Fruit fly (Drosophila melanogaster) whole organism, embryonic: ENCODE results near the gene CG7530.
A peak's percentile ranks its signal among the peaks of the same experiment; 100 is the strongest.

Experiments
- Awh ChIP-seq: fragments of 200-800 bp; sonication (Bioruptor generic); IDR thresholded peaks from 2 replicates; pipeline ENCODE4, ENCODE4 v1.3.6; 2022; ENCODE audit warnings: missing biosample characterization, missing genetic modification characterization
- CG10959 ChIP-seq: fragments of 200-800 bp; sonication (Bioruptor generic); IDR thresholded peaks from 2 replicates; pipeline ENCODE4 v1.3.6; 2022; ENCODE audit warnings: missing biosample characterization, missing genetic modification characterization
- CG12155 ChIP-seq: fragments of 200-800 bp; sonication (Bioruptor generic); optimal IDR thresholded peaks from 3 replicates; lab custom pipeline; 2016; ENCODE audit warnings: missing biosample characterization, missing genetic modification characterization
- CG12236 ChIP-seq: fragments of 200-800 bp; sonication (Bioruptor generic); optimal IDR thresholded peaks from 2 replicates; lab custom pipeline; 2016; ENCODE audit warnings: missing biosample characterization, missing genetic modification characterization
- CG13296 ChIP-seq: fragments of 200-800 bp; sonication (Bioruptor generic); optimal IDR thresholded peaks from 3 replicates; lab custom pipeline; 2018; ENCODE audit warnings: missing biosample characterization, mild to moderate bottlenecking, missing genetic modification characterization
- CG14014 ChIP-seq: fragments of 200-800 bp; sonication (Bioruptor generic); IDR thresholded peaks from 2 replicates; pipeline ENCODE4 v1.3.6; 2022; ENCODE audit warnings: missing biosample characterization, missing genetic modification characterization
- CG14667 ChIP-seq: fragments of 200-800 bp; sonication (Bioruptor generic); IDR thresholded peaks from 2 replicates; pipeline ENCODE4 v1.3.6; 2022; ENCODE audit warnings: missing biosample characterization, missing genetic modification characterization
- CG15073 ChIP-seq: fragments of 200-800 bp; sonication (Bioruptor generic); optimal IDR thresholded peaks from 2 replicates; lab custom pipeline; 2016; ENCODE audit warnings: missing biosample characterization, missing genetic modification characterization
- CG15269 ChIP-seq: fragments of 200-800 bp; sonication (Bioruptor generic); optimal IDR thresholded peaks from 2 replicates; lab custom pipeline; 2018; ENCODE audit warnings: missing biosample characterization, mild to moderate bottlenecking, missing genetic modification characterization, moderate library complexity
- CG17359 ChIP-seq: fragments of 200-800 bp; sonication (Bioruptor generic); optimal IDR thresholded peaks from 3 replicates; lab custom pipeline; 2018; ENCODE audit warnings: missing biosample characterization, mild to moderate bottlenecking, missing genetic modification characterization, moderate library complexity
- CG17802 ChIP-seq: fragments of 200-800 bp; sonication (Bioruptor generic); optimal IDR thresholded peaks from 2 replicates; lab custom pipeline; 2018; ENCODE audit warnings: missing biosample characterization, mild to moderate bottlenecking, missing genetic modification characterization, moderate library complexity
- CG2712 ChIP-seq: fragments of 200-800 bp; optimal IDR thresholded peaks from 3 replicates; lab custom pipeline; 2019; ENCODE audit warnings: missing biosample characterization, mild to moderate bottlenecking, missing genetic modification characterization, moderate library complexity
- CG6813 ChIP-seq: fragments of 200-800 bp; sonication (Bioruptor generic); optimal IDR thresholded peaks from 2 replicates; lab custom pipeline; 2017; ENCODE audit warnings: missing biosample characterization, missing genetic modification characterization, mild to moderate bottlenecking, moderate library complexity, missing genetic modification reagents
- CG7786 ChIP-seq: fragments of 200-800 bp; sonication (Bioruptor generic); optimal IDR thresholded peaks from 2 replicates; lab custom pipeline; 2016; ENCODE audit warnings: missing biosample characterization, missing genetic modification characterization
- CG7839 ChIP-seq: fragments of 200-800 bp; sonication (Bioruptor generic); optimal IDR thresholded peaks from 3 replicates; lab custom pipeline; 2018; ENCODE audit warnings: missing biosample characterization, mild to moderate bottlenecking, missing genetic modification characterization, moderate library complexity
- CoRest ChIP-seq: fragments of 200-800 bp; sonication (Bioruptor generic); optimal IDR thresholded peaks from 3 replicates; lab custom pipeline; 2018; ENCODE audit warnings: missing biosample characterization, mild to moderate bottlenecking, missing genetic modification characterization, moderate library complexity
- Dek ChIP-seq: fragments of 200-800 bp; sonication (Bioruptor generic); optimal IDR thresholded peaks from 3 replicates; lab custom pipeline; 2019; ENCODE audit warnings: missing biosample characterization, mild to moderate bottlenecking, missing genetic modification characterization, moderate library complexity
- E2f1 ChIP-seq: fragments of 200-800 bp; sonication (Bioruptor generic); IDR thresholded peaks from 2 replicates; pipeline ENCODE4 v1.3.6; 2022; ENCODE audit warnings: missing biosample characterization, missing genetic modification characterization
- Fer1 ChIP-seq: fragments of 200-800 bp; sonication (Bioruptor generic); optimal IDR thresholded peaks from 2 replicates; lab custom pipeline; 2017; ENCODE audit warnings: missing biosample characterization, mild to moderate bottlenecking, missing genetic modification characterization
- HLH3B ChIP-seq: fragments of 200-800 bp; sonication (Bioruptor generic); IDR thresholded peaks from 2 replicates; pipeline ENCODE4 v1.3.6; 2022; ENCODE audit warnings: missing biosample characterization, missing genetic modification characterization
- HLH54F ChIP-seq: fragments of 200-800 bp; sonication (Bioruptor generic); optimal IDR thresholded peaks from 3 replicates; lab custom pipeline; 2016; ENCODE audit warnings: missing biosample characterization, missing genetic modification characterization
- MBD-R2 ChIP-seq: fragments of 200-800 bp; sonication (Bioruptor generic); IDR thresholded peaks from 2 replicates; pipeline ENCODE4 v1.3.6; 2022; ENCODE audit warnings: missing biosample characterization, missing genetic modification characterization
- Meics ChIP-seq: fragments of 200-800 bp; sonication (Bioruptor generic); optimal IDR thresholded peaks from 2 replicates; lab custom pipeline; 2017; ENCODE audit warnings: missing biosample characterization, mild to moderate bottlenecking, missing genetic modification characterization
- Mrtf ChIP-seq: fragments of 200-800 bp; sonication (Bioruptor generic); IDR thresholded peaks from 3 replicates; pipeline ENCODE4 v1.3.6; 2022; ENCODE audit warnings: missing biosample characterization, missing genetic modification characterization
- Opbp ChIP-seq: fragments of 200-800 bp; sonication (Bioruptor generic); IDR thresholded peaks from 3 replicates; pipeline ENCODE4 v1.3.6; 2022; ENCODE audit warnings: missing biosample characterization, missing genetic modification characterization; ENCODE audit not compliant: partially characterized antibody
- Ravus ChIP-seq: fragments of 200-800 bp; sonication (Bioruptor generic); IDR thresholded peaks from 2 replicates; pipeline ENCODE4 v1.3.6; 2022; ENCODE audit warnings: missing biosample characterization, missing genetic modification characterization
- Sin3A ChIP-seq: fragments of >200 bp; optimal IDR thresholded peaks from 2 replicates; lab custom pipeline; 2018
- Sox102F ChIP-seq: fragments of 200-800 bp; sonication (Bioruptor generic); optimal IDR thresholded peaks from 2 replicates; lab custom pipeline; 2018; ENCODE audit warnings: missing biosample characterization, mild to moderate bottlenecking, missing genetic modification characterization, moderate library complexity
- Sry-δ ChIP-seq: fragments of 200-800 bp; sonication (Bioruptor generic); optimal IDR thresholded peaks from 2 replicates; lab custom pipeline; 2016; ENCODE audit warnings: missing biosample characterization, missing genetic modification characterization
- Ssrp ChIP-seq: fragments of 200-800 bp; sonication (Bioruptor generic); optimal IDR thresholded peaks from 2 replicates; lab custom pipeline; 2018; ENCODE audit warnings: missing biosample characterization, mild to moderate bottlenecking, missing genetic modification characterization, moderate library complexity
- TFAM ChIP-seq: fragments of 200-800 bp; sonication (Bioruptor generic); optimal IDR thresholded peaks from 2 replicates; lab custom pipeline; 2017; ENCODE audit warnings: missing biosample characterization, missing genetic modification characterization, inconsistent platforms
- az2 ChIP-seq: fragments of 200-800 bp; sonication (Bioruptor generic); optimal IDR thresholded peaks from 3 replicates; lab custom pipeline; 2016; ENCODE audit warnings: missing biosample characterization, missing genetic modification characterization
- bsh ChIP-seq, 2 experiments: fragments of 200-800 bp; sonication (Bioruptor generic); optimal IDR thresholded peaks; 2 replicates each; lab custom pipeline; 2017 to 2018; ENCODE audit warnings: mild to moderate bottlenecking in 2 of 2, missing biosample characterization in 2 of 2, missing genetic modification characterization in 2 of 2, moderate library complexity in 1 of 2
- dmrt99B ChIP-seq: fragments of 200-800 bp; sonication (Bioruptor generic); optimal IDR thresholded peaks from 2 replicates; lab custom pipeline; 2018; ENCODE audit warnings: missing biosample characterization, mild to moderate bottlenecking, missing genetic modification characterization, moderate library complexity
- fd3F ChIP-seq: fragments of 200-800 bp; sonication (Bioruptor generic); optimal IDR thresholded peaks from 2 replicates; lab custom pipeline; 2018; ENCODE audit warnings: missing biosample characterization, mild to moderate bottlenecking, missing genetic modification characterization, moderate library complexity
- ftz-f1 ChIP-seq: fragments of 200-800 bp; sonication (Bioruptor generic); optimal IDR thresholded peaks from 2 replicates; lab custom pipeline; 2016; ENCODE audit warnings: missing biosample characterization, missing genetic modification characterization
- gce ChIP-seq: fragments of 200-800 bp; sonication (Bioruptor generic); IDR thresholded peaks from 3 replicates; pipeline ENCODE4 v1.3.6; 2022; ENCODE audit warnings: missing biosample characterization, missing genetic modification characterization
- gt ChIP-seq: fragments of 200-800 bp; sonication (Bioruptor generic); IDR thresholded peaks from 2 replicates; pipeline ENCODE4 v1.3.6; 2022; ENCODE audit warnings: missing biosample characterization, missing genetic modification characterization
- psq ChIP-seq: fragments of 200-800 bp; sonication (Bioruptor generic); optimal IDR thresholded peaks from 2 replicates; lab custom pipeline; 2017; ENCODE audit warnings: missing biosample characterization, missing genetic modification characterization
- row ChIP-seq: fragments of 200-800 bp; sonication (Bioruptor generic); IDR thresholded peaks from 3 replicates; pipeline ENCODE4 v1.3.6; 2022; ENCODE audit warnings: missing biosample characterization, missing genetic modification characterization
- sens-2 ChIP-seq: fragments of 200-800 bp; sonication (Bioruptor generic); IDR thresholded peaks from 2 replicates; pipeline ENCODE4 v1.3.6; 2022; ENCODE audit warnings: missing biosample characterization, missing genetic modification characterization
- sisA ChIP-seq: fragments of 200-800 bp; sonication (Bioruptor generic); IDR thresholded peaks from 2 replicates; pipeline ENCODE4 v1.3.6; 2022; ENCODE audit warnings: missing biosample characterization, missing genetic modification characterization
- sob ChIP-seq: fragments of 200-800 bp; sonication (Bioruptor generic); IDR thresholded peaks from 2 replicates; pipeline ENCODE4 v1.3.6; 2022; ENCODE audit warnings: missing biosample characterization, missing genetic modification characterization
- sqz ChIP-seq: fragments of 200-800 bp; sonication (Bioruptor generic); optimal IDR thresholded peaks from 3 replicates; lab custom pipeline; 2018; ENCODE audit warnings: missing biosample characterization, mild to moderate bottlenecking, missing genetic modification characterization
- unpg ChIP-seq: fragments of 200-800 bp; sonication (Bioruptor generic); optimal IDR thresholded peaks from 3 replicates; lab custom pipeline; 2018; ENCODE audit warnings: missing biosample characterization, mild to moderate bottlenecking, missing genetic modification characterization, moderate library complexity
- vnd ChIP-seq: fragments of 200-800 bp; sonication (Bioruptor generic); IDR thresholded peaks from 3 replicates; pipeline ENCODE4 v1.3.6; 2022; ENCODE audit warnings: missing biosample characterization, missing genetic modification characterization; ENCODE audit not compliant: partially characterized antibody
- yki ChIP-seq: fragments of >200 bp; optimal IDR thresholded peaks from 3 replicates; lab custom pipeline; 2018
- zen ChIP-seq: fragments of 200-800 bp; sonication (Bioruptor generic); optimal IDR thresholded peaks from 3 replicates; lab custom pipeline; 2018; ENCODE audit warnings: missing biosample characterization, mild to moderate bottlenecking, missing genetic modification characterization, moderate library complexity
- zf30C ChIP-seq: fragments of 200-800 bp; sonication (Bioruptor generic); optimal IDR thresholded peaks from 3 replicates; lab custom pipeline; 2018; ENCODE audit warnings: missing biosample characterization, mild to moderate bottlenecking, missing genetic modification characterization

Gene CG7530

DNA sequence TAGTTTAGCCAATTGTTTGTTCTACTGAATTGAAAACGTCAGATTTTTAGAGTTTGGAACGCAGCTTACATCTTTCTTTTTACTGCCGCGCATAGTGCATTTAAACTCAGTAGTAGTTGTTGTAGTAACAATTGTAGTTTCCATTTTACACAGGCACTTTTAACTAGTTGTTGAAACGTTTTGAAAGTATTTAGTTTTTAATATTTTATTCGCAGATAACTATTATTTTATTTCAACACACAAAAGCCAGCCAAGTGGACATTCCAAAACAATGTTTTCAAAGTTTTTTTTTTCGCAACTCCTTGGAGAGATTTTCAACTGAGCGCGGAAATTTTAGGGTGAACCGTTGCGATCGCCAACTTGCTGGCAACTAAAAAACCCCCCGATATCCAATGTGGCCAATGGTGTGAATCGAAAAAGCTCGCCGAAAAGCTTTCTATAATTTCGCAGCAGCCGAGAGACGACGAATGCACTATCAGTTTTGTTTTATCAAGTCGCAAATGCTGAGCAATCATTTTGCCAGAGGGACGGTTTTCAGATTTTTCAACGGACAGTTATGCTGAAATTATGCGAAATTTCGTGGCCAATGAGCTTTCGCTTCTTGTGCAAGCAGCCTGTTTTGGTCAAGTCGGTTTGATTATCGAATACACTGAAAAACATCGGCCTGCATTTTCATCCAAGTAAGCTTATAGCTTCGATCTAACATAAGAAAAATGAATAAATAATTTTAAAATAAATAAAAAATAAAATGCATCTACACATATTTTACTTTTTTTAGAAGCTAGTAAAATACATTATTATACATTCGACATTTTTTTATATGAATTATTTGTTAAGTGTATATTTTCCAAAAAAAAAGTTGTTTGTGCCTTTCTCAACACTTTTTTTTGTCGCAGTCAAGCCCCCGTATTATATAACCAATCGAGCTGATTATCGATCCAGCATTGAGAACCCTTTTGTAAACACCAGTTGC is 2.3 kb downstream of the CG7530 start (continued):
- TF ChIP-seq Fer1 (peak; percentile 40), yki (no peak), Mrtf (GFP tag; lab: Robert Waterston, UW) (no peak; the same call in 2 of the 3 replicates), bsh (GFP tag; optimal IDR thresholded peaks at IDR 0.05; lab: Kevin White, UChicago) (peak in 1 of 2 experiments; percentile 55), CG7839 (tag; lab: Kevin White, UChicago) (peak; percentile 62), CG6813 (GFP tag; lab: Kevin White, UChicago) (no peak), Awh (GFP tag; lab: Robert Waterston, UW) (no peak), row (GFP tag; lab: Robert Waterston, UW) (peak; percentile 61), Sin3A (lab: Kevin White, UChicago) (no peak), CG17802 (tag; lab: Kevin White, UChicago) (no peak), TFAM (GFP tag; lab: Kevin White, UChicago) (no peak), HLH3B (GFP tag; lab: Robert Waterston, UW) (peak; percentile 76), CG2712 (tag; lab: Kevin White, UChicago) (peak; percentile 65), gt (GFP tag; lab: Robert Waterston, UW) (no peak), CG7786 (GFP tag; lab: Kevin White, UChicago) (no peak), HLH54F (GFP tag; lab: Kevin White, UChicago) (no peak), E2f1 (GFP tag; lab: Robert Waterston, UW) (0 out of 2 replicates have a peak, but pooled peaks have one; percentile 25), sisA (GFP tag; lab: Robert Waterston, UW) (peak; percentile 50), CG15073 (GFP tag; lab: Kevin White, UChicago) (no peak), MBD-R2 (GFP tag; lab: Robert Waterston, UW) (peak; percentile 34; the same call in 1 of the 2 replicates), zen (peak; percentile 18), CoRest (tag; lab: Kevin White, UChicago) (peak; percentile 71), vnd (GFP tag; lab: Robert Waterston, UW) (no peak), gce (GFP tag; lab: Robert Waterston, UW) (0 out of 3 replicates have a peak, but pooled peaks have one; percentile 17), Sry-δ (GFP tag; lab: Kevin White, UChicago) (no peak), Ravus (GFP tag; lab: Robert Waterston, UW) (no peak), Opbp (GFP tag; lab: Robert Waterston, UW) (no peak), Meics (GFP tag; lab: Kevin White, UChicago) (peak; percentile 64), CG12236 (GFP tag; lab: Kevin White, UChicago) (no peak), CG12155 (GFP tag; lab: Kevin White, UChicago) (no peak), unpg (GFP tag; lab: Kevin White, UChicago) (peak; percentile 59), fd3F (GFP tag; lab: Kevin White, UChicago) (peak; percentile 52), sob (GFP tag; lab: Robert Waterston, UW) (no peak), Ssrp (tag; lab: Kevin White, UChicago) (peak; percentile 67), CG13296 (GFP tag; lab: Kevin White, UChicago) (no peak), ftz-f1 (GFP tag; lab: Kevin White, UChicago) (no peak), sens-2 (GFP tag; lab: Robert Waterston, UW) (no peak), psq (GFP tag; lab: Kevin White, UChicago) (peak; percentile 24), CG10959 (GFP tag; lab: Robert Waterston, UW) (no peak), az2 (peak; percentile 37), zf30C (GFP tag; lab: Kevin White, UChicago) (no peak), CG17359 (tag; lab: Kevin White, UChicago) (peak; percentile 76), CG14014 (GFP tag; lab: Robert Waterston, UW) (no peak), Sox102F (GFP tag; lab: Kevin White, UChicago) (peak; percentile 85), sqz (GFP tag; lab: Kevin White, UChicago) (peak; percentile 44), CG14667 (no peak; the same call in 1 of the 2 replicates), Dek (no peak), dmrt99B (tag; lab: Kevin White, UChicago) (peak; percentile 76), CG15269 (tag; lab: Kevin White, UChicago) (peak; percentile 82)
